Fruit fly (Drosophila melanogaster) whole organism: ENCODE results near the gene CG3939.

Source experiments
- CG8478 ChIP-seq: fragments of >200 bp; optimal IDR thresholded peaks from 2 replicates; lab custom pipeline; 2018; ENCODE audit warnings: inconsistent platforms
- Dll ChIP-seq: fragments of >200 bp; optimal IDR thresholded peaks from 2 replicates; lab custom pipeline; 2017
- EcR ChIP-seq, 2 experiments: fragments of >200 bp; optimal IDR thresholded peaks; 2 replicates each; lab custom pipeline; 2017; ENCODE audit warnings: missing biosample characterization in 2 of 2, missing genetic modification characterization in 2 of 2, missing genetic modification reagents in 2 of 2
- pan ChIP-seq: fragments of >200 bp; optimal IDR thresholded peaks from 2 replicates; lab custom pipeline; 2017
- psq ChIP-seq: fragments of >200 bp; optimal IDR thresholded peaks from 2 replicates; lab custom pipeline; 2017
- usp ChIP-seq: fragments of >200 bp; optimal IDR thresholded peaks from 2 replicates; lab custom pipeline; 2017; ENCODE audit warnings: missing biosample characterization, missing genetic modification characterization, mixed read lengths

- TF ChIP-seq Dll (no peak), psq (lab: Kevin White, UChicago) (no peak), pan (lab: Kevin White, UChicago) (no peak), CG8478 (no peak), EcR (GFP tag; optimal IDR thresholded peaks at IDR 0.05; lab: Kevin White, UChicago) (no peak), usp (no peak)
Observed at dm6 chrX:3205887-3206794, 31.3 kb downstream of the CG3939 start.
